Worm (Caenorhabditis elegans) whole organism, late embryonic: ENCODE results near the gene cpt-3.

Source experiments
- C08G9.2 ChIP-seq: sonication (generic microtip); optimal IDR thresholded peaks from 2 replicates; lab custom pipeline; 2016; ENCODE audit warnings: mild to moderate bottlenecking, missing genetic modification characterization, moderate library complexity, missing compliant biosample characterization
- F13H6.1 ChIP-seq: sonication (generic microtip); optimal IDR thresholded peaks from 2 replicates; lab custom pipeline; 2016; ENCODE audit warnings: missing genetic modification characterization, missing compliant biosample characterization
- K02D7.2 ChIP-seq: sonication (generic microtip); optimal IDR thresholded peaks from 2 replicates; lab custom pipeline; 2017; ENCODE audit warnings: mild to moderate bottlenecking, missing genetic modification characterization, missing compliant biosample characterization
- K09A11.1 ChIP-seq: sonication (generic microtip); optimal IDR thresholded peaks from 2 replicates; lab custom pipeline; 2017; ENCODE audit warnings: antibody characterized with exemption, mild to moderate bottlenecking, missing genetic modification characterization, missing compliant biosample characterization; ENCODE audit not compliant: insufficient read depth
- ama-1 ChIP-seq: fragments of 150-350 bp; optimal IDR thresholded peaks from 2 replicates; lab custom pipeline; 2014
- ceh-14 ChIP-seq: sonication (generic microtip); optimal IDR thresholded peaks from 2 replicates; lab custom pipeline; 2016; ENCODE audit warnings: missing genotype, missing genetic modification characterization, missing compliant biosample characterization
- ceh-19 ChIP-seq: fragments of 200-800 bp; sonication (Bioruptor generic); optimal IDR thresholded peaks from 2 replicates; lab custom pipeline; 2018; ENCODE audit warnings: mild to moderate bottlenecking, missing genetic modification characterization, missing compliant biosample characterization
- ceh-30 ChIP-seq: fragments of 150-350 bp; optimal IDR thresholded peaks from 2 replicates; lab custom pipeline; 2014; ENCODE audit warnings: missing biosample characterization, missing genetic modification characterization
- ceh-31 ChIP-seq: sonication (generic microtip); optimal IDR thresholded peaks from 2 replicates; lab custom pipeline; 2016; ENCODE audit warnings: missing genetic modification characterization, missing compliant biosample characterization
- ceh-34 ChIP-seq: sonication (generic microtip); optimal IDR thresholded peaks from 2 replicates; lab custom pipeline; 2016; ENCODE audit warnings: mild to moderate bottlenecking, missing genetic modification characterization, missing compliant biosample characterization
- ceh-45 ChIP-seq: fragments of 200-800 bp; sonication (Bioruptor generic); IDR thresholded peaks from 2 replicates; pipeline ENCODE4 v1.3.6; 2022; ENCODE audit warnings: missing genetic modification reagents, missing genetic modification characterization, missing compliant biosample characterization
- ceh-48 ChIP-seq: sonication (generic microtip); optimal IDR thresholded peaks from 2 replicates; lab custom pipeline; 2016; ENCODE audit warnings: missing genetic modification characterization, inconsistent platforms, missing compliant biosample characterization
- ceh-9 ChIP-seq: sonication (generic microtip); optimal IDR thresholded peaks from 2 replicates; lab custom pipeline; 2016; ENCODE audit warnings: mild to moderate bottlenecking, missing genetic modification characterization, inconsistent platforms, missing compliant biosample characterization
- dmd-4 ChIP-seq: sonication (generic microtip); optimal IDR thresholded peaks from 2 replicates; lab custom pipeline; 2016; ENCODE audit warnings: borderline replicate concordance, missing genetic modification characterization, missing compliant biosample characterization
- dve-1 ChIP-seq: sonication (generic microtip); optimal IDR thresholded peaks from 2 replicates; lab custom pipeline; 2017; ENCODE audit warnings: antibody characterized with exemption, mild to moderate bottlenecking, missing genetic modification characterization, missing compliant biosample characterization
- elt-2 ChIP-seq: sonication (generic microtip); optimal IDR thresholded peaks from 2 replicates; lab custom pipeline; 2016; ENCODE audit warnings: missing genetic modification reagents, missing genetic modification characterization, missing compliant biosample characterization
- elt-4 ChIP-seq: sonication (generic microtip); optimal IDR thresholded peaks from 2 replicates; lab custom pipeline; 2016; ENCODE audit warnings: missing genetic modification characterization, missing compliant biosample characterization
- fkh-10 ChIP-seq: fragments of 150-350 bp; optimal IDR thresholded peaks from 2 replicates; lab custom pipeline; 2014; ENCODE audit warnings: missing biosample characterization, missing genetic modification reagents, missing genetic modification characterization
- gmeb-2 ChIP-seq: sonication (generic microtip); optimal IDR thresholded peaks from 2 replicates; lab custom pipeline; 2016; ENCODE audit warnings: missing genetic modification characterization, inconsistent platforms, missing compliant biosample characterization
- hlh-15 ChIP-seq: sonication (generic microtip); optimal IDR thresholded peaks from 2 replicates; lab custom pipeline; 2016; ENCODE audit warnings: missing genetic modification characterization, missing compliant biosample characterization
- hlh-30 ChIP-seq: sonication (generic microtip); optimal IDR thresholded peaks from 2 replicates; lab custom pipeline; 2017; ENCODE audit warnings: antibody characterized with exemption, missing genetic modification characterization, missing compliant biosample characterization; ENCODE audit not compliant: insufficient read depth
- hlh-8 ChIP-seq: sonication (generic microtip); optimal IDR thresholded peaks from 2 replicates; lab custom pipeline; 2016; ENCODE audit warnings: missing genotype, missing genetic modification characterization, missing compliant biosample characterization
- nfya-1 ChIP-seq: sonication (generic microtip); optimal IDR thresholded peaks from 2 replicates; lab custom pipeline; 2017; ENCODE audit warnings: missing genetic modification characterization, mild to moderate bottlenecking, missing compliant biosample characterization, antibody characterized with exemption, moderate library complexity
- odd-2 ChIP-seq: sonication (generic microtip); optimal IDR thresholded peaks from 2 replicates; lab custom pipeline; 2017; ENCODE audit warnings: antibody characterized with exemption, mild to moderate bottlenecking, missing genetic modification characterization, missing compliant biosample characterization
- pag-3 ChIP-seq: sonication (generic microtip); optimal IDR thresholded peaks from 2 replicates; lab custom pipeline; 2016; ENCODE audit warnings: missing compliant biosample characterization, missing genetic modification characterization, borderline replicate concordance
- pax-1 ChIP-seq: fragments of 150-350 bp; optimal IDR thresholded peaks from 2 replicates; lab custom pipeline; 2014; ENCODE audit warnings: missing biosample characterization, missing genetic modification characterization
- pha-4 ChIP-seq: fragments of 150-350 bp; optimal IDR thresholded peaks from 2 replicates; lab custom pipeline; 2018; ENCODE audit warnings: missing biosample characterization, missing genetic modification reagents, missing genetic modification characterization
- pros-1 ChIP-seq: fragments of 150-350 bp; optimal IDR thresholded peaks from 2 replicates; lab custom pipeline; 2014; ENCODE audit warnings: missing biosample characterization, missing genetic modification reagents, missing genetic modification characterization
- ref-2 ChIP-seq: sonication (generic microtip); optimal IDR thresholded peaks from 2 replicates; lab custom pipeline; 2016; ENCODE audit warnings: missing genetic modification characterization, missing compliant biosample characterization
- rnt-1 ChIP-seq: sonication (generic microtip); optimal IDR thresholded peaks from 2 replicates; lab custom pipeline; 2016; ENCODE audit warnings: missing genetic modification characterization, missing compliant biosample characterization
- sdc-2 ChIP-seq: sonication (generic microtip); optimal IDR thresholded peaks from 2 replicates; lab custom pipeline; 2016; ENCODE audit warnings: missing genotype, missing genetic modification characterization, missing compliant biosample characterization
- tbx-2 ChIP-seq: sonication (generic microtip); optimal IDR thresholded peaks from 2 replicates; lab custom pipeline; 2016; ENCODE audit warnings: missing genetic modification characterization, missing compliant biosample characterization
- tbx-7 ChIP-seq: sonication (generic microtip); optimal IDR thresholded peaks from 2 replicates; lab custom pipeline; 2016; ENCODE audit warnings: missing genotype, missing genetic modification characterization, missing compliant biosample characterization
- unc-3 ChIP-seq, 2 experiments: fragments of 200-800 bp in 1 of 2; sonication (Bioruptor generic) in 1 of 2; sonication (generic microtip) in 1 of 2; conservative IDR thresholded peaks in 1 of 2; optimal IDR thresholded peaks in 1 of 2; 2 replicates each; pipeline versions ENCODE4 v1.3.6 to Lab custom; 2016 to 2022; ENCODE audit warnings: missing compliant biosample characterization in 2 of 2, missing genetic modification characterization in 2 of 2, missing genetic modification reagents in 1 of 2
- unc-42 ChIP-seq: sonication (generic microtip); optimal IDR thresholded peaks from 2 replicates; lab custom pipeline; 2016; ENCODE audit warnings: missing genotype, missing genetic modification characterization, missing compliant biosample characterization
- zip-5 ChIP-seq: sonication (generic microtip); optimal IDR thresholded peaks from 2 replicates; lab custom pipeline; 2016; ENCODE audit warnings: missing genetic modification characterization, missing compliant biosample characterization

Gene cpt-3

DNA sequence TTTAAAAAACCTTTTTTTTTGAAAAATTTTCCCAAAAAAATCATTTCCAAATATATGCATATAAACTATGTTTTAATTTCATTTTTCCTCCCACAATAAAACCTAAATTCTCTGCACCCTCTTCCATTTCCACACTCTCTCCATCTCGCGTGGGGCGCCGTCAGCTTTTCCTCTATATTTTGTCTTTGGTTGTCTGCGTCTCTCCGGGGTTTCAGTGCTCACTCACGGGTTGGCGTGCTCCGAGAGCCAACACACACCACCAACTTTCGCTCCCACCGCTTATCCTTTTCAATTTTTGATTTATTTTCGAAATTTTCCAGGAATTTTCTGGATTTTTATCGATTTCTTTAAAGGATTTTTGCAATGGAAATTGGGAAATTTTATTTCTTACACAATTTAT, 6.8 kb downstream of the cpt-3 start:
- TF ChIP-seq zip-5 (tag; lab: Kevin White, UChicago) = no peak
- no peak for TF ChIP-seq unc-42 (tag; lab: Kevin White, UChicago)
- no peak for TF ChIP-seq F13H6.1 (tag; lab: Kevin White, UChicago)
- no peak for TF ChIP-seq unc-3 (GFP tag; conservative IDR thresholded peaks at IDR 0.05; lab: Robert Waterston, UW)
- TF ChIP-seq unc-3 (tag; optimal IDR thresholded peaks at IDR 0.05; lab: Kevin White, UChicago) = no peak
- no peak for TF ChIP-seq ref-2
- TF ChIP-seq nfya-1 (tag; lab: Kevin White, UChicago) = peak; percentile 33
- TF ChIP-seq, all 69 proteins: peak for 1

DNA sequence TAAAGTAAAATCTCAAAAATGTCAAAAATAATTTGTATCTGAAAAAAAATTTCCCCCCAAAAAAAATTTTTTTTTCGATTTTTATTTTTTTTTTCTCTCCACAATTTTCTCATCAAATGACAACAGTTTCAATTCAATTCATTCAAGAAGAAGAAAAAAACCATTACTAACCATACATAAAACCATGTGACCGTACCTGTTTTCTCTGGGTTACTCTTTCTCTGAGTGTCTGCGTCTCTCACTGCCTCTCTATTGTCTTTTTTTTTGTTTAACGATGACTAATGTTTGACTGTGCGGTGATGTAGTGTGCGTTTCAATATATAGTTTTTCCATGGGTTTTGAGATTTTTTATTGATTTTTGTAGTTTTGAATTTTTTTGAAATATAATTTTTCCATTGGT, 8.1 kb downstream of the cpt-3 start:
- TF ChIP-seq pha-4 (tag; lab: Kevin White, UChicago) (no peak), K09A11.1 (no peak), hlh-30 (peak; percentile 70), nfya-1 (tag; lab: Kevin White, UChicago) (no peak)

DNA sequence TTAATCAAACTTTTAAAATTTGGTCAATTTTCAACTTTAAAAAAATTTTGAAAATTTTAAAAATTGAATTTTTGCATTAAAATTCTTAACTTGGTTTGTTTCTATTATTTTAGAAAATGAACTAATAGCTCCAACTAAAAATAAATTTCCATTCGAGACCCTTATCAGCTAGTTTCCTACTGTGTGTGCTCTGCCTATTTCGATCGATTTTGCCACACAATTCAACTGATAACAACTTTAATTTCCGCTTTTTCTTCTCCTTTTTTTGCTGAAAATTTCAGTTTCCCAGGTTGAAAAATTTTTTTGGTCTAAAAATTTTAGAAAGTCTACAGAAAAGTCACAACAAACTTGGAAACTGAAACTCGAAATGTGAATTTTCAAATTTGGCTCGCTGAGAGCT, 8.7 kb downstream of the cpt-3 start:
- TF ChIP-seq C08G9.2 (tag; lab: Kevin White, UChicago) (no peak), pha-4 (tag; lab: Kevin White, UChicago) (no peak), ceh-34 (no peak), ceh-14 (tag; lab: Kevin White, UChicago) (no peak), pag-3 (no peak), elt-2 (peak; percentile 40)

DNA sequence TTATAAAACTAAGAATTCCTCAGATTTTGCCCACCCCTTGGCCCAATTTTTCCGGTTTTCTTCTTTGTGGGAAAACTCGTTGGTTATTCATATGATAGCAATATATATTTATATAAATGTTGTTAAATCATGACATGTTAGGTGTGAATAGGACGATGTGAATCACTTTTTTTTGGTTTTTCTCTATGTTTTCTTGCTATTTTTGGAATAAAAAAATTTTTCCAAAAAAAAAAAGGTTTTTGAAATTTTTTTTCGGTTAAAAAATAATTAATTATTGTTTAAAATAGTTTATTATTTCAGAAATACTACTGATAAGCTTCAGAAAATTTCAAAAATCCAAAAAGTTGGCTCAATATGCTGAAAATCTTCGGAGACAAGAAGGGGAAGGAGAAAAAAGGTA, 9.8 kb downstream of the cpt-3 start, which contains the start of gene Y48G9A.9:
TSS of gene Y48G9A.9 (plus strand) at position 301 of the 400 bp plus-strand sequence.
- TF ChIP-seq fkh-10 (GFP tag; lab: Kevin White, UChicago) (no peak), elt-4 (tag; lab: Kevin White, UChicago) (no peak), tbx-2 (tag; lab: Kevin White, UChicago) (no peak), unc-3 (GFP tag; conservative IDR thresholded peaks at IDR 0.05; lab: Robert Waterston, UW) (no peak), unc-3 (tag; optimal IDR thresholded peaks at IDR 0.05; lab: Kevin White, UChicago) (no peak), hlh-8 (tag; lab: Kevin White, UChicago) (no peak), C08G9.2 (tag; lab: Kevin White, UChicago) (no peak), ama-1 (lab: Kevin White, UChicago) (no peak), tbx-7 (tag; lab: Kevin White, UChicago) (no peak), unc-42 (tag; lab: Kevin White, UChicago) (no peak), hlh-30 (no peak), sdc-2 (tag; lab: Kevin White, UChicago) (no peak), dve-1 (no peak), elt-2 (no peak), ceh-31 (no peak), pros-1 (no peak), nfya-1 (tag; lab: Kevin White, UChicago) (no peak)
- TF ChIP-seq, all 69 proteins: peak for 0

DNA sequence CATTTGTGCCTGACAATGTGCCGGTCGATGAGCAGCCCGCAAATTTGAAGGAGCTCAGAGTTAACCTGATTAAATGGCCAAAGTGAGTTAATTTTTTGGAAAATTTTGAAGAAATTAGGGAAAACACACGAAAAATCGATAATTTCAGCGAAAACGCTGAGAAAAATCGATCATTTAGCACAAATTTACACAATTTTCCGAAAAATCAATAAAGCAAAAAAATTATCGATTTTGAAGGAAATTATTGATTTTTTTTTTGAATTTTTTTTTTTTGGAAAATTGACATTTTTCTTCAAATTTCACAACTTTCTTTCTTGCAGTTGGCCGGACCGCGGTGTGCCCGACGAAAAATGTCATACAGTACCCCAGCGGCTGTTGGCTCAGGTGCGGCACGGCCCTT, 15.6 kb downstream of the cpt-3 start:
- TF ChIP-seq ceh-48 (tag; lab: Kevin White, UChicago) (peak; percentile 59), pha-4 (tag; lab: Kevin White, UChicago) (no peak)

DNA sequence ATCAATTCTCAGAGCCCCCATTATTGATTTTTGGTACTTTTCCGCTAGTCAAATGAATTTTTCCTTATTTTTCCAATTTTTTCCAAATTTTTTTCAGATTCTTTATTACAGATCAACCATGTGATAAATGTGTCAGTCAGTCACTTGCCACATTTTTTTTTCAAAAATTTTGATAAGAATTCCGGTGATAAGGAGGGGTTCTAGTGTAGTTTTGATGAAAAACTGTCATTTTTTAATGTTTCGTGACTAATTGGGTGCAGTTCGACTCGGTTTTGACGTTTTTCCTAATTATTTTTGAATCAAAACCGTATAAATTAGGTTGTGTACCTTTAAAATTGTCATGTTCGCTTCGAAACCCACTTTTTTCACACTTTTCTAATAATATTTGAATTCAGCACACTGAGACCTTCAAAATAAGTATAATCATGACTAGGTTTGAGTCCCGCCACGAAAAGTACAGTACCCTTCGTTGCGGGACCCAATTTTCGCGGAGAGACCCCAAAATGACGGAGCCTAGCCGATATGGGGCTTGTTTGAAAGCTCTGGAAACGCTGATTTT, 17.3 kb downstream of the cpt-3 start:
- no peak for TF ChIP-seq fkh-10 (GFP tag; lab: Kevin White, UChicago)
- no peak for TF ChIP-seq nfya-1 (tag; lab: Kevin White, UChicago)
- TF ChIP-seq hlh-15 (tag; lab: Kevin White, UChicago) = no peak
- no peak for TF ChIP-seq gmeb-2 (tag; lab: Kevin White, UChicago)
- no peak for TF ChIP-seq C08G9.2 (tag; lab: Kevin White, UChicago)
- no peak for TF ChIP-seq pax-1 (tag; lab: Kevin White, UChicago)
- no peak for TF ChIP-seq ceh-9 (tag; lab: Kevin White, UChicago)
- no peak for TF ChIP-seq K02D7.2 (tag; lab: Kevin White, UChicago)
- no peak for TF ChIP-seq hlh-30
- TF ChIP-seq F13H6.1 (tag; lab: Kevin White, UChicago) = no peak
- no peak for TF ChIP-seq ceh-19 (GFP tag; lab: Kevin White, UChicago)
- no peak for TF ChIP-seq ceh-45 (GFP tag; lab: Robert Waterston, UW)
- no peak for TF ChIP-seq unc-3 (GFP tag; conservative IDR thresholded peaks at IDR 0.05; lab: Robert Waterston, UW)
- no peak for TF ChIP-seq unc-3 (tag; optimal IDR thresholded peaks at IDR 0.05; lab: Kevin White, UChicago)
- TF ChIP-seq pha-4 (tag; lab: Kevin White, UChicago) = no peak
- TF ChIP-seq rnt-1 (tag; lab: Kevin White, UChicago) = no peak
- no peak for TF ChIP-seq odd-2 (tag; lab: Kevin White, UChicago)
- no peak for TF ChIP-seq dmd-4 (tag; lab: Kevin White, UChicago)
- no peak for TF ChIP-seq ceh-30 (tag; lab: Kevin White, UChicago)
- no peak for TF ChIP-seq hlh-8 (tag; lab: Kevin White, UChicago)
